Worm (Caenorhabditis elegans) whole organism, L3 larva: Measurements from ENCODE around the gene gid-2.

ENCODE experiments used
- ama-1 ChIP-seq: fragments of 150-350 bp; optimal IDR thresholded peaks from 2 replicates; lab custom pipeline; 2018
- ceh-16 ChIP-seq: sonication (generic microtip); optimal IDR thresholded peaks from 2 replicates; lab custom pipeline; 2017; ENCODE audit warnings: missing biosample characterization, missing genetic modification characterization
- ceh-28 ChIP-seq: fragments of 150-350 bp; optimal IDR thresholded peaks from 2 replicates; lab custom pipeline; 2014; ENCODE audit warnings: missing biosample characterization, missing genetic modification reagents, missing genetic modification characterization
- ceh-82 ChIP-seq: fragments of 150-350 bp; optimal IDR thresholded peaks from 2 replicates; lab custom pipeline; 2014; ENCODE audit warnings: missing biosample characterization, missing genetic modification characterization
- daf-12 ChIP-seq: fragments of 150-350 bp; optimal IDR thresholded peaks from 2 replicates; lab custom pipeline; 2014; ENCODE audit warnings: missing biosample characterization, missing genetic modification reagents, missing genetic modification characterization
- egl-5 ChIP-seq: fragments of 150-350 bp; optimal IDR thresholded peaks from 2 replicates; lab custom pipeline; 2017; ENCODE audit warnings: missing biosample characterization, missing genetic modification reagents, missing genetic modification characterization, inconsistent platforms
- elt-1 ChIP-seq: fragments of 150-350 bp; optimal IDR thresholded peaks from 2 replicates; lab custom pipeline; 2014; ENCODE audit warnings: missing biosample characterization, missing genetic modification characterization
- elt-2 ChIP-seq: sonication (generic microtip); optimal IDR thresholded peaks from 2 replicates; lab custom pipeline; 2016; ENCODE audit warnings: missing genetic modification reagents, mild to moderate bottlenecking, missing genetic modification characterization, missing compliant biosample characterization
- elt-3 ChIP-seq, 3 experiments: fragments of 150-350 bp in 1 of 3; sonication (generic microtip) in 2 of 3; optimal IDR thresholded peaks; 2 replicates in 2 of 3; 4 replicates in 1 of 3; lab custom pipeline; 2014 to 2017; ENCODE audit warnings: missing biosample characterization in 3 of 3, missing genetic modification characterization in 3 of 3
- eor-1 ChIP-seq, 2 experiments: fragments of 150-350 bp; optimal IDR thresholded peaks; 2 replicates each; lab custom pipeline; 2014 to 2018; ENCODE audit warnings: missing biosample characterization in 2 of 2, missing genetic modification characterization in 2 of 2
- fkh-10 ChIP-seq: sonication (generic microtip); optimal IDR thresholded peaks from 2 replicates; lab custom pipeline; 2017; ENCODE audit warnings: missing biosample characterization, missing genetic modification reagents, missing genetic modification characterization
- fkh-2 ChIP-seq: fragments of 150-350 bp; optimal IDR thresholded peaks from 2 replicates; lab custom pipeline; 2014; ENCODE audit warnings: missing biosample characterization, missing genetic modification reagents, missing genetic modification characterization
- fos-1 ChIP-seq: fragments of 150-350 bp; optimal IDR thresholded peaks from 2 replicates; lab custom pipeline; 2014; ENCODE audit warnings: missing biosample characterization, missing genetic modification characterization
- hmg-11 ChIP-seq: sonication (generic microtip); optimal IDR thresholded peaks from 2 replicates; lab custom pipeline; 2016; ENCODE audit warnings: missing genetic modification characterization, missing compliant biosample characterization
- jun-1 ChIP-seq: fragments of 150-350 bp; optimal IDR thresholded peaks from 2 replicates; lab custom pipeline; 2014; ENCODE audit warnings: missing biosample characterization, missing genetic modification reagents, missing genetic modification characterization
- lin-15B ChIP-seq: fragments of 150-350 bp; optimal IDR thresholded peaks from 2 replicates; lab custom pipeline; 2014; ENCODE audit warnings: missing biosample characterization, missing genetic modification characterization
- lin-39 ChIP-seq: fragments of 150-350 bp; optimal IDR thresholded peaks from 2 replicates; lab custom pipeline; 2018; ENCODE audit warnings: missing biosample characterization, missing genetic modification reagents, missing genetic modification characterization
- lsy-12 ChIP-seq: sonication (generic microtip); optimal IDR thresholded peaks from 2 replicates; lab custom pipeline; 2016; ENCODE audit warnings: mild to moderate bottlenecking, missing genetic modification characterization, missing compliant biosample characterization
- mdl-1 ChIP-seq: fragments of 150-350 bp; optimal IDR thresholded peaks from 2 replicates; lab custom pipeline; 2014; ENCODE audit warnings: missing biosample characterization, missing genetic modification characterization
- mml-1 ChIP-seq: fragments of 150-350 bp; sonication (generic microtip); optimal IDR thresholded peaks from 3 replicates; lab custom pipeline; 2014; ENCODE audit warnings: missing biosample characterization, missing genetic modification characterization
- nfya-1 ChIP-seq: sonication (generic microtip); optimal IDR thresholded peaks from 2 replicates; lab custom pipeline; 2017; ENCODE audit warnings: missing genetic modification characterization, mild to moderate bottlenecking, missing compliant biosample characterization, antibody characterized with exemption, moderate library complexity; ENCODE audit not compliant: insufficient read depth
- nhr-11 ChIP-seq: fragments of 150-350 bp; optimal IDR thresholded peaks from 2 replicates; lab custom pipeline; 2014; ENCODE audit warnings: missing biosample characterization, missing genetic modification characterization
- nhr-23 ChIP-seq: fragments of 150-350 bp; optimal IDR thresholded peaks from 2 replicates; lab custom pipeline; 2014; ENCODE audit warnings: missing biosample characterization, missing genetic modification reagents, missing genetic modification characterization
- nhr-25 ChIP-seq: sonication (generic microtip); optimal IDR thresholded peaks from 2 replicates; lab custom pipeline; 2017; ENCODE audit warnings: missing biosample characterization, missing genetic modification characterization
- nhr-28 ChIP-seq: fragments of 150-350 bp; optimal IDR thresholded peaks from 2 replicates; lab custom pipeline; 2014; ENCODE audit warnings: missing biosample characterization, missing genetic modification characterization
- nhr-43 ChIP-seq: sonication (generic microtip); optimal IDR thresholded peaks from 2 replicates; lab custom pipeline; 2016; ENCODE audit warnings: mild to moderate bottlenecking, missing genetic modification characterization, missing compliant biosample characterization; ENCODE audit not compliant: poor library complexity, severe bottlenecking
- nhr-67 ChIP-seq: fragments of 150-350 bp; optimal IDR thresholded peaks from 2 replicates; lab custom pipeline; 2014; ENCODE audit warnings: missing biosample characterization, missing genetic modification characterization
- nhr-76 ChIP-seq: fragments of 150-350 bp; sonication (generic microtip); optimal IDR thresholded peaks from 5 replicates; lab custom pipeline; 2014; ENCODE audit warnings: missing biosample characterization, missing genetic modification characterization
- pha-4 ChIP-seq: fragments of 150-350 bp; optimal IDR thresholded peaks from 2 replicates; lab custom pipeline; 2014; ENCODE audit warnings: missing biosample characterization, missing genetic modification reagents, missing genetic modification characterization
- pqm-1 ChIP-seq: fragments of 150-350 bp; optimal IDR thresholded peaks from 2 replicates; lab custom pipeline; 2017; ENCODE audit warnings: missing biosample characterization, missing genetic modification characterization, inconsistent platforms
- skn-1 ChIP-seq: fragments of 150-350 bp; optimal IDR thresholded peaks from 2 replicates; lab custom pipeline; 2014; ENCODE audit warnings: missing biosample characterization, missing genetic modification characterization
- snpc-4 ChIP-seq: fragments of 150-350 bp; optimal IDR thresholded peaks from 2 replicates; lab custom pipeline; 2014; ENCODE audit warnings: missing biosample characterization, missing genetic modification characterization
- tbx-2 ChIP-seq: sonication (generic microtip); optimal IDR thresholded peaks from 2 replicates; lab custom pipeline; 2016; ENCODE audit warnings: mild to moderate bottlenecking, missing genetic modification characterization, missing compliant biosample characterization
- unc-39 ChIP-seq: sonication (generic microtip); optimal IDR thresholded peaks from 4 replicates; lab custom pipeline; 2017; ENCODE audit warnings: missing biosample characterization, missing genetic modification characterization
- unc-62 ChIP-seq: fragments of 150-350 bp; sonication (generic microtip); optimal IDR thresholded peaks from 4 replicates; lab custom pipeline; 2014; ENCODE audit warnings: missing biosample characterization, missing genetic modification reagents, missing genetic modification characterization
- zag-1 ChIP-seq: fragments of 150-350 bp; optimal IDR thresholded peaks from 2 replicates; lab custom pipeline; 2014; ENCODE audit warnings: missing biosample characterization, missing genetic modification characterization
- ztf-11 ChIP-seq: fragments of 150-350 bp; optimal IDR thresholded peaks from 2 replicates; lab custom pipeline; 2014; ENCODE audit warnings: missing biosample characterization, missing genetic modification characterization
- ztf-4 ChIP-seq: fragments of 150-350 bp; optimal IDR thresholded peaks from 2 replicates; lab custom pipeline; 2014; ENCODE audit warnings: missing biosample characterization, missing genetic modification characterization

The gid-2 gene

ce11 chrX:2410978-2411377 is 27.8 kb downstream of the gid-2 start:
- TF ChIP-seq tbx-2 (tag; lab: Kevin White, UChicago) (no peak), elt-1 (tag; lab: Kevin White, UChicago) (no peak), elt-2 (tag; lab: Kevin White, UChicago) (peak; percentile 68), nhr-11 (tag; lab: Kevin White, UChicago) (no peak), pqm-1 (tag; lab: Kevin White, UChicago) (peak; percentile 11)

- peak; percentile 9 for TF ChIP-seq elt-2 (tag; lab: Kevin White, UChicago)
- no peak for TF ChIP-seq mml-1 (tag; lab: Kevin White, UChicago)
- TF ChIP-seq zag-1: no peak
- no peak for TF ChIP-seq elt-1 (tag; lab: Kevin White, UChicago)
Measured at ce11 chrX:2409243-2409741, 29.5 kb downstream of the gid-2 start, which contains the start of the genes C43H6.12 and trpp-12. TSS of gene C43H6.12 (plus strand) at chrX:2409607. TSS of gene trpp-12 (plus strand) at chrX:2409691.

ce11 chrX:2407167-2407566 is 31.6 kb downstream of the gid-2 start, which contains the start of gene mtpn-1:
TSS of gene mtpn-1 (plus strand) at chrX:2407467.
- TF ChIP-seq nfya-1 (no peak), elt-2 (tag; lab: Kevin White, UChicago) (no peak), ceh-28 (tag; lab: Kevin White, UChicago) (no peak), elt-1 (tag; lab: Kevin White, UChicago) (no peak), elt-3 (tag; optimal IDR thresholded peaks at IDR 0.05; lab: Kevin White, UChicago) (no peak), fkh-2 (no peak)

ce11 chrX:2403724-2404123 is 35.0 kb downstream of the gid-2 start, which contains the start of gene C43H6.4:
TSS of gene C43H6.4 (plus strand) at chrX:2404024.
- TF ChIP-seq lin-15B (no peak), ceh-28 (tag; lab: Kevin White, UChicago) (no peak), fos-1 (tag; lab: Kevin White, UChicago) (no peak), elt-1 (tag; lab: Kevin White, UChicago) (no peak), ztf-4 (tag; lab: Kevin White, UChicago) (no peak), nhr-43 (tag; lab: Kevin White, UChicago) (no peak), unc-39 (tag; lab: Kevin White, UChicago) (no peak), ztf-11 (no peak), unc-62 (GFP tag; lab: Kevin White, UChicago) (no peak), nhr-28 (tag; lab: Kevin White, UChicago) (no peak), daf-12 (tag; lab: Kevin White, UChicago) (no peak), ceh-16 (tag; lab: Kevin White, UChicago) (no peak)

ce11 chrX:2401883-2402282 is 36.9 kb downstream of the gid-2 start, which contains the start of gene dhhc-9:
TSS of gene dhhc-9 (minus strand) at chrX:2402036.
- peak; percentile 15 for TF ChIP-seq jun-1 (tag; lab: Kevin White, UChicago)
- TF ChIP-seq eor-1 (tag; optimal IDR thresholded peaks at IDR 0.05; lab: Kevin White, UChicago): no peak
- TF ChIP-seq nfya-1: peak; percentile 81
- no peak for TF ChIP-seq mml-1 (tag; lab: Kevin White, UChicago)
- TF ChIP-seq skn-1 (tag; lab: Kevin White, UChicago): no peak
- TF ChIP-seq mdl-1: no peak
- TF ChIP-seq pqm-1 (tag; lab: Kevin White, UChicago): peak; percentile 23
- no peak for TF ChIP-seq fkh-10 (GFP tag; lab: Kevin White, UChicago)
- TF ChIP-seq ceh-82 (tag; lab: Kevin White, UChicago): no peak
- peak; percentile 41 for TF ChIP-seq nhr-43 (tag; lab: Kevin White, UChicago)
- TF ChIP-seq fkh-2: no peak
- TF ChIP-seq ztf-11: no peak
- no peak for TF ChIP-seq ama-1 (lab: Kevin White, UChicago)
- TF ChIP-seq nhr-28 (tag; lab: Kevin White, UChicago): no peak
- peak; percentile 5 for TF ChIP-seq pha-4
- TF ChIP-seq lin-39 (tag; lab: Kevin White, UChicago): peak; percentile 61
- TF ChIP-seq lsy-12: no peak
- peak; percentile 22 for TF ChIP-seq lin-15B
- TF ChIP-seq elt-2 (tag; lab: Kevin White, UChicago): peak; percentile 17
- no peak for TF ChIP-seq elt-3 (tag; optimal IDR thresholded peaks at IDR 0.05; lab: Kevin White, UChicago)
- TF ChIP-seq hmg-11 (tag; lab: Kevin White, UChicago): peak; percentile 97
- TF ChIP-seq nhr-76 (tag; lab: Kevin White, UChicago): no peak
- peak; percentile 53 for TF ChIP-seq snpc-4 (tag; lab: Kevin White, UChicago)
- TF ChIP-seq nhr-23 (tag; lab: Kevin White, UChicago): peak; percentile 39
- peak; percentile 64 for TF ChIP-seq nhr-25
- TF ChIP-seq ztf-4 (tag; lab: Kevin White, UChicago): no peak
- TF ChIP-seq egl-5 (tag; lab: Kevin White, UChicago): no peak
- TF ChIP-seq unc-39 (tag; lab: Kevin White, UChicago): no peak
- no peak for TF ChIP-seq nhr-67 (tag; lab: Kevin White, UChicago)
- TF ChIP-seq unc-62 (GFP tag; lab: Kevin White, UChicago): no peak
